Fruit fly (Drosophila melanogaster): ENCODE data around the gene gzl.

Gene gzl

DNA sequence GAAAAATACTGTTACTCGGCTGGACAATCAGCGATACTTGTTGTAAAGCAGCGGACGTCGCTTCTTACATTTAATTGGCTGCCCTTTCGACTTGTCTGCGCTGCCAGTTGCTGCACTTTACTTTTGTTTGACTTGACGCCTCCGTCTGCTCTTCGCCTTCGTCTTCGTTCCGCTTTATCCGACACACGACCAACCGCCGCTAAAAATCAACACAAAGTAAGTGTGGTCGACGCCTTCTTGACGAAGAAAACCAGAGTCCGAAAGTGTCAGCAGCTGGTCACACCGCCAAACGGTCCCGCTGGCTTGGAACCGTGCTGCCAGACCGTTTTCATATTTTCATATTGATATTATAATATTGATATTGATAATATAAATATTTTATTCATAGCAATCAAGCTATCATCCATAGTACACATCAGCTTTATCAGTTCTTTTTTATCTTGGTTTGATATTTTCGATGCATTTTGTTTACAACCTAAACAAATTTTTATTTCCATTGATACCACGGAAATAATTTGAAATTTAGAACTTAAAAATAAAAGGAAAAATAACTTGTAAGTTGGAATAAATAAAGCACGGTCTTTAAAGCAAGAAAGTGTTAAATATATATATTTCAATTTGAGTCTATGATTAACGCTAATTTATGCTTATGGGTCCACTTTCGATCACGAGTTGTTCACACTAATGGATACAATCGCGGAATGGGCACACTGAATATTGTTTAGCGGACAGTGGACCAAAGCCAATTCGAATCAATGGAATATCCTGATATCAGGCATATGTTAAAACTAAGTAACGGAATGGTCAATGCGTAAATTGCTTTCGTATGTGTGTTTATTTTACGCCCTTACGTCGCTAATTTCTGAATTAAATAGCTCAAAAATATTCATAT lies 23.2 kb downstream of the gzl start, which contains the start of gene Dmtn (continued):
- TF ChIP-seq CG14050 (GFP tag; IDR thresholded peaks at IDR 0.05): no peak
- peak in 1 of 2 experiments; percentile 20 for TF ChIP-seq bsh (GFP tag; optimal IDR thresholded peaks at IDR 0.05)
- no peak for TF ChIP-seq Mrtf (GFP tag; IDR thresholded peaks at IDR 0.05)
- TF ChIP-seq fd96Cb (tag; optimal IDR thresholded peaks at IDR 0.05): no peak
- no peak for TF ChIP-seq BtbVII (GFP tag; optimal IDR thresholded peaks at IDR 0.05)
- TF ChIP-seq Taf1 (GFP tag; IDR thresholded peaks at IDR 0.05): no peak
- TF ChIP-seq Chrac-16 (GFP tag; optimal IDR thresholded peaks at IDR 0.05): no peak
- no peak for TF ChIP-seq gcm2 (GFP tag; optimal IDR thresholded peaks at IDR 0.05)
- TF ChIP-seq HLH3B (GFP tag; IDR thresholded peaks at IDR 0.05): no peak
- TF ChIP-seq Drgx (GFP tag; IDR thresholded peaks at IDR 0.05): no peak
- TF ChIP-seq CG10565 (GFP tag; optimal IDR thresholded peaks at IDR 0.05): no peak
- TF ChIP-seq btn (GFP tag; optimal IDR thresholded peaks at IDR 0.05): no peak
- no peak for TF ChIP-seq ab (GFP tag; optimal IDR thresholded peaks at IDR 0.05)
- TF ChIP-seq CG12155 (GFP tag; optimal IDR thresholded peaks at IDR 0.05): peak; percentile 33
- peak; percentile 9 for TF ChIP-seq Fer2 (tag; optimal IDR thresholded peaks at IDR 0.05)
- TF ChIP-seq dati (GFP tag; IDR thresholded peaks at IDR 0.05): no peak
- peak; percentile 37 for TF ChIP-seq CG17568 (GFP tag; optimal IDR thresholded peaks at IDR 0.05)
- no peak for TF ChIP-seq Usf (GFP tag; optimal IDR thresholded peaks at IDR 0.05)
- TF ChIP-seq CG10654 (GFP tag; optimal IDR thresholded peaks at IDR 0.05): peak; percentile 7
- no peak for TF ChIP-seq disco-r (GFP tag; optimal IDR thresholded peaks at IDR 0.05)
- TF ChIP-seq ERR (GFP tag; optimal IDR thresholded peaks at IDR 0.05): peak; percentile 41
- TF ChIP-seq dm (GFP tag; optimal IDR thresholded peaks at IDR 0.05): peak; percentile 0
- no peak for TF ChIP-seq CG8089 (GFP tag; optimal IDR thresholded peaks at IDR 0.05)
- TF ChIP-seq tup (GFP tag; optimal IDR thresholded peaks at IDR 0.05): no peak
- TF ChIP-seq unc-4 (GFP tag; IDR thresholded peaks at IDR 0.05; ENCODE audit: partially characterized antibody): no peak
- no peak for TF ChIP-seq Tbp (GFP tag; optimal IDR thresholded peaks at IDR 0.05)
- peak; percentile 35 for TF ChIP-seq CG7556 (GFP tag; optimal IDR thresholded peaks at IDR 0.05)
- TF ChIP-seq CG7372 (GFP tag; IDR thresholded peaks at IDR 0.05): no peak
- peak; percentile 46 for TF ChIP-seq CG10267 (tag; optimal IDR thresholded peaks at IDR 0.05)
- TF ChIP-seq dimm (GFP tag; IDR thresholded peaks at IDR 0.05): no peak
- peak; percentile 23 for TF ChIP-seq Dp (GFP tag; optimal IDR thresholded peaks at IDR 0.05)
- no peak for TF ChIP-seq otp (GFP tag; IDR thresholded peaks at IDR 0.05)
- no peak for TF ChIP-seq lmd (GFP tag; IDR thresholded peaks at IDR 0.05)
- no peak for TF ChIP-seq prd (optimal IDR thresholded peaks at IDR 0.05)
- TF ChIP-seq prd (GFP tag; IDR thresholded peaks at IDR 0.05): no peak
- TF ChIP-seq Hmx (GFP tag; optimal IDR thresholded peaks at IDR 0.05): no peak
- TF ChIP-seq CG34422 (GFP tag; IDR thresholded peaks at IDR 0.05): no peak
- peak; percentile 47 for TF ChIP-seq nmo (GFP tag; optimal IDR thresholded peaks at IDR 0.05)
- TF ChIP-seq jigr1 (GFP tag; IDR thresholded peaks at IDR 0.05): no peak
- no peak for TF ChIP-seq unpg (GFP tag; optimal IDR thresholded peaks at IDR 0.05)
- TF ChIP-seq CG17612 (GFP tag; IDR thresholded peaks at IDR 0.05): no peak
- TF ChIP-seq bowl (GFP tag; IDR thresholded peaks at IDR 0.05): no peak
- TF ChIP-seq Stat92E (GFP tag; optimal IDR thresholded peaks at IDR 0.05): peak in 1 of 3 experiments; percentile 85
- no peak for TF ChIP-seq HLH54F (GFP tag; optimal IDR thresholded peaks at IDR 0.05)
- TF ChIP-seq CG3838 (GFP tag; optimal IDR thresholded peaks at IDR 0.05): no peak
- peak; percentile 15 for TF ChIP-seq CG33213 (GFP tag; optimal IDR thresholded peaks at IDR 0.05)
- TF ChIP-seq CG32772 (GFP tag; IDR thresholded peaks at IDR 0.05): no peak
- TF ChIP-seq CG8924 (tag; optimal IDR thresholded peaks at IDR 0.05): peak; percentile 80
- TF ChIP-seq CG6175 (GFP tag; IDR thresholded peaks at IDR 0.05): no peak
- TF ChIP-seq PHDP (tag; optimal IDR thresholded peaks at IDR 0.05): no peak
- peak; percentile 10 for TF ChIP-seq Nf-YC (tag; optimal IDR thresholded peaks at IDR 0.05)
